Fruit fly (Drosophila melanogaster): ENCODE data around the gene nullo.
A peak's percentile ranks its signal among the peaks of the same experiment; 100 is the strongest.

Gene nullo

DNA sequence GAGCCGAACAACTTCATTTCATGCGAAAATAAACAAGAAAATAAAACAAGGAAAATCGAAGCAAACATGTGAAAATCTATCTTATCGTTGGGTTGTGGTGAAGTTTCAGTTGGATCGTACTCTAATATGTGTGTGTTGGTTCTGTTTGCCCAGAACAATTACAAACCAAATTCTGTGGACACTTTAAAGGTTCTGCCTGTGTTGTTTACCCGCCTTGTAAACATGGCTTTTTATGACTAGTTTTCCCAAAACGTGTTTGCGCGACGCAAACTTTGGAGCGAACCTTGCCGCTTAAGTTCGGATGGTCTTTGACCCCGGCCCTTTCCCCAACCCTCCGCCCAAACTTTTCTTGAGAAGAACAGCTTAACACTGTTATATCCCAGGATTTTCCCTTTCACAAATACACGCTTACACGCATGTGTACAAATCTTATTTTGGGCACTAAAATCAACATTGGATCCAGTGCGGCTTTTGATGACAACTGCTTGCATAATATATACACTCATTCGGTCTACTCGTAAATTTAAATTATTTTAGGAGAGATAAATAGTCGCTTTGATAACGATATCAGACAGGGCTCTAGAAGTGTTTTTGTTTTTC, 45.1 kb upstream of the nullo start (continued):
- TF ChIP-seq CG10543 (GFP tag; optimal IDR thresholded peaks at IDR 0.05): peak; percentile 88
- peak; percentile 45 for TF ChIP-seq kah (GFP tag; optimal IDR thresholded peaks at IDR 0.05)
- peak in 1 of 2 experiments; percentile 89 for TF ChIP-seq Hr51 (GFP tag; optimal IDR thresholded peaks at IDR 0.05)
- TF ChIP-seq ssp (GFP tag; IDR thresholded peaks at IDR 0.05): no peak
- TF ChIP-seq twi (tag; optimal IDR thresholded peaks at IDR 0.05): peak; percentile 79
- peak; percentile 73 for TF ChIP-seq CG11695 (GFP tag; IDR thresholded peaks at IDR 0.05)
- peak; percentile 83 for TF ChIP-seq HmgZ (tag; optimal IDR thresholded peaks at IDR 0.05)
- TF ChIP-seq gfzf (GFP tag; optimal IDR thresholded peaks at IDR 0.05): no peak
- TF ChIP-seq bcd (GFP tag; optimal IDR thresholded peaks at IDR 0.05): peak; percentile 79
- TF ChIP-seq GATAe (GFP tag; conservative IDR thresholded peaks at IDR 0.05): no peak
- TF ChIP-seq CG7556 (GFP tag; optimal IDR thresholded peaks at IDR 0.05): peak; percentile 86
- no peak for TF ChIP-seq dati (GFP tag; IDR thresholded peaks at IDR 0.05)
- TF ChIP-seq CG10565 (GFP tag; optimal IDR thresholded peaks at IDR 0.05): peak; percentile 44
- TF ChIP-seq tna (GFP tag; IDR thresholded peaks at IDR 0.05; ENCODE audit: partially characterized antibody): no peak
- TF ChIP-seq Sry-δ (GFP tag; optimal IDR thresholded peaks at IDR 0.05): peak; percentile 43
- peak; percentile 58 for TF ChIP-seq CG4617 (GFP tag; optimal IDR thresholded peaks at IDR 0.05; ENCODE audit: borderline replicate concordance)
- peak; percentile 76 for TF ChIP-seq salm (tag; optimal IDR thresholded peaks at IDR 0.05)
- TF ChIP-seq Jarid2 (GFP tag; optimal IDR thresholded peaks at IDR 0.05): peak; percentile 71
- TF ChIP-seq CG17385 (GFP tag; optimal IDR thresholded peaks at IDR 0.05): peak; percentile 71
- TF ChIP-seq phol (tag; optimal IDR thresholded peaks at IDR 0.05): no peak
- TF ChIP-seq ac (GFP tag; optimal IDR thresholded peaks at IDR 0.05): peak; percentile 98
- TF ChIP-seq CG12219 (GFP tag; optimal IDR thresholded peaks at IDR 0.05): peak; percentile 81
- peak; percentile 46 for TF ChIP-seq Dad (GFP tag; optimal IDR thresholded peaks at IDR 0.05)
- TF ChIP-seq kni (GFP tag; optimal IDR thresholded peaks at IDR 0.05): peak; percentile 99
- TF ChIP-seq CG31388 (GFP tag; optimal IDR thresholded peaks at IDR 0.05): peak; percentile 62
- peak; percentile 76 for TF ChIP-seq Antp (GFP tag; optimal IDR thresholded peaks at IDR 0.05)
- peak; percentile 75 for TF ChIP-seq kay (GFP tag; optimal IDR thresholded peaks at IDR 0.05)
- no peak for TF ChIP-seq crol (GFP tag; IDR thresholded peaks at IDR 0.05)
- peak; percentile 54; the same call in 1 of the 3 replicates for TF ChIP-seq CG3726 (GFP tag; IDR thresholded peaks at IDR 0.05)
- TF ChIP-seq Neu2 (GFP tag; optimal IDR thresholded peaks at IDR 0.05; ENCODE audit: borderline replicate concordance): peak; percentile 44
- TF ChIP-seq CG33213 (GFP tag; optimal IDR thresholded peaks at IDR 0.05): peak; percentile 90
- peak; percentile 23 for TF ChIP-seq luna (GFP tag; optimal IDR thresholded peaks at IDR 0.05)
- no peak for TF ChIP-seq Abd-B (GFP tag; optimal IDR thresholded peaks at IDR 0.05)
- peak; percentile 67 for TF ChIP-seq CG13296 (GFP tag; optimal IDR thresholded peaks at IDR 0.05)
- peak in 1 of 2 experiments; percentile 66 for TF ChIP-seq tll (GFP tag; optimal IDR thresholded peaks at IDR 0.05)
- peak; percentile 25 for TF ChIP-seq zfh2 (GFP tag; optimal IDR thresholded peaks at IDR 0.05)
- peak; percentile 96 for TF ChIP-seq CG3407 (GFP tag; optimal IDR thresholded peaks at IDR 0.05)
- TF ChIP-seq bsh (GFP tag; optimal IDR thresholded peaks at IDR 0.05): peak in 1 of 2 experiments; percentile 87
- peak; percentile 39 for TF ChIP-seq mam (GFP tag; optimal IDR thresholded peaks at IDR 0.05)
- TF ChIP-seq CG11247 (GFP tag; IDR thresholded peaks at IDR 0.05): peak; percentile 67
- peak; percentile 70; the same call in 2 of the 3 replicates for TF ChIP-seq CG17361 (GFP tag; IDR thresholded peaks at IDR 0.05)
- peak; percentile 96 for TF ChIP-seq fd102C (GFP tag; optimal IDR thresholded peaks at IDR 0.05)
- TF ChIP-seq sd (tag; optimal IDR thresholded peaks at IDR 0.05): peak; percentile 59
- TF ChIP-seq CG30020 (tag; optimal IDR thresholded peaks at IDR 0.05): peak; percentile 21
- TF ChIP-seq CG8765 (GFP tag; IDR thresholded peaks at IDR 0.05): no peak
- peak; percentile 68 for TF ChIP-seq chn (GFP tag; optimal IDR thresholded peaks at IDR 0.05)
- peak; percentile 42 for TF ChIP-seq CG12155 (GFP tag; optimal IDR thresholded peaks at IDR 0.05)
- peak; percentile 57 for TF ChIP-seq CG10274 (GFP tag; optimal IDR thresholded peaks at IDR 0.05)
- no peak for TF ChIP-seq Dll (GFP tag; IDR thresholded peaks at IDR 0.05; ENCODE audit: partially characterized antibody)
